Worm (Caenorhabditis elegans) whole organism, L2 larva: Measurements from ENCODE around the gene plx-1.

Experiments
- C34F6.9 ChIP-seq: fragments of 150-350 bp; optimal IDR thresholded peaks from 2 replicates; lab custom pipeline; 2014; ENCODE audit warnings: missing biosample characterization, missing genetic modification characterization
- F13H6.1 ChIP-seq: sonication (generic microtip); optimal IDR thresholded peaks from 2 replicates; lab custom pipeline; 2016; ENCODE audit warnings: missing genetic modification characterization, missing compliant biosample characterization
- R02D3.7 ChIP-seq: fragments of 150-350 bp; optimal IDR thresholded peaks from 2 replicates; lab custom pipeline; 2014; ENCODE audit warnings: missing biosample characterization, missing genetic modification characterization
- alr-1 ChIP-seq: fragments of 150-350 bp; optimal IDR thresholded peaks from 2 replicates; lab custom pipeline; 2014; ENCODE audit warnings: missing biosample characterization, missing genetic modification characterization
- aly-2 ChIP-seq: fragments of 150-350 bp; optimal IDR thresholded peaks from 2 replicates; lab custom pipeline; 2014; ENCODE audit warnings: missing biosample characterization, missing genetic modification characterization
- ama-1 ChIP-seq: fragments of 150-350 bp; optimal IDR thresholded peaks from 2 replicates; lab custom pipeline; 2018; ENCODE audit warnings: inconsistent platforms
- blmp-1 ChIP-seq: sonication (generic microtip); optimal IDR thresholded peaks from 2 replicates; lab custom pipeline; 2017; ENCODE audit warnings: missing genetic modification characterization, mild to moderate bottlenecking, missing compliant biosample characterization, antibody characterized with exemption, moderate library complexity; ENCODE audit not compliant: insufficient read depth
- ceh-82 ChIP-seq: fragments of 150-350 bp; optimal IDR thresholded peaks from 2 replicates; lab custom pipeline; 2014; ENCODE audit warnings: missing biosample characterization, missing genetic modification characterization
- dmd-4 ChIP-seq: sonication (generic microtip); optimal IDR thresholded peaks from 2 replicates; lab custom pipeline; 2017; ENCODE audit warnings: missing biosample characterization, missing genetic modification characterization
- elt-3 ChIP-seq: sonication (generic microtip); optimal IDR thresholded peaks from 2 replicates; lab custom pipeline; 2017; ENCODE audit warnings: missing biosample characterization, missing genetic modification characterization
- fos-1 ChIP-seq: fragments of 150-350 bp; optimal IDR thresholded peaks from 2 replicates; lab custom pipeline; 2014; ENCODE audit warnings: missing biosample characterization, missing genetic modification characterization
- gmeb-1 ChIP-seq: fragments of 150-350 bp; optimal IDR thresholded peaks from 2 replicates; lab custom pipeline; 2014; ENCODE audit warnings: missing biosample characterization, missing genetic modification characterization
- lin-13 ChIP-seq: fragments of 150-350 bp; optimal IDR thresholded peaks from 2 replicates; lab custom pipeline; 2014; ENCODE audit warnings: missing biosample characterization, missing genetic modification reagents, missing genetic modification characterization
- lsy-2 ChIP-seq, 2 experiments: fragments of 150-350 bp in 1 of 2; sonication (generic microtip) in 1 of 2; optimal IDR thresholded peaks; 2 replicates each; lab custom pipeline; 2014 to 2017; ENCODE audit warnings: missing biosample characterization in 2 of 2, missing genetic modification characterization in 2 of 2
- mab-5 ChIP-seq: fragments of 150-350 bp; optimal IDR thresholded peaks from 2 replicates; lab custom pipeline; 2014; ENCODE audit warnings: missing biosample characterization, missing genetic modification characterization
- mbf-1 ChIP-seq: sonication (generic microtip); optimal IDR thresholded peaks from 2 replicates; lab custom pipeline; 2017; ENCODE audit warnings: missing biosample characterization, missing genetic modification characterization
- mdl-1 ChIP-seq, 2 experiments: fragments of 150-350 bp in 1 of 2; sonication (generic microtip) in 1 of 2; optimal IDR thresholded peaks; 2 replicates each; lab custom pipeline; 2017; ENCODE audit warnings: missing biosample characterization in 2 of 2, missing genetic modification characterization in 2 of 2
- nhr-11 ChIP-seq: fragments of 150-350 bp; optimal IDR thresholded peaks from 2 replicates; lab custom pipeline; 2014; ENCODE audit warnings: missing biosample characterization, missing genetic modification characterization
- nhr-129 ChIP-seq: fragments of 150-350 bp; optimal IDR thresholded peaks from 2 replicates; lab custom pipeline; 2014; ENCODE audit warnings: missing biosample characterization, missing genetic modification characterization
- nhr-21 ChIP-seq: fragments of 150-350 bp; optimal IDR thresholded peaks from 2 replicates; lab custom pipeline; 2014; ENCODE audit warnings: missing biosample characterization, missing genetic modification characterization
- nhr-237 ChIP-seq: fragments of 150-350 bp; optimal IDR thresholded peaks from 2 replicates; lab custom pipeline; 2014; ENCODE audit warnings: missing biosample characterization, missing genetic modification characterization
- nhr-25 ChIP-seq: fragments of 150-350 bp; sonication (generic microtip); optimal IDR thresholded peaks from 3 replicates; lab custom pipeline; 2014; ENCODE audit warnings: missing biosample characterization, missing genetic modification characterization
- nhr-6 ChIP-seq: fragments of 150-350 bp; optimal IDR thresholded peaks from 2 replicates; lab custom pipeline; 2014; ENCODE audit warnings: missing biosample characterization, missing genetic modification characterization
- nhr-77 ChIP-seq: fragments of 150-350 bp; optimal IDR thresholded peaks from 2 replicates; lab custom pipeline; 2014; ENCODE audit warnings: missing biosample characterization, missing genetic modification characterization
- peb-1 ChIP-seq: fragments of 150-350 bp; optimal IDR thresholded peaks from 2 replicates; lab custom pipeline; 2014; ENCODE audit warnings: missing biosample characterization, missing genetic modification characterization
- skn-1 ChIP-seq: sonication (generic microtip); optimal IDR thresholded peaks from 2 replicates; lab custom pipeline; 2017; ENCODE audit warnings: missing biosample characterization, missing genetic modification characterization
- sma-3 ChIP-seq: sonication (generic microtip); optimal IDR thresholded peaks from 2 replicates; lab custom pipeline; 2016; ENCODE audit warnings: missing genetic modification reagents, missing genetic modification characterization, missing compliant biosample characterization
- snpc-4 ChIP-seq: fragments of 150-350 bp; optimal IDR thresholded peaks from 2 replicates; lab custom pipeline; 2014; ENCODE audit warnings: missing biosample characterization, missing genetic modification characterization
- unc-55 ChIP-seq: fragments of 150-350 bp; sonication (generic microtip); optimal IDR thresholded peaks from 3 replicates; lab custom pipeline; 2014; ENCODE audit warnings: missing biosample characterization, missing genetic modification reagents, missing genetic modification characterization
- unc-62 ChIP-seq: fragments of 150-350 bp; optimal IDR thresholded peaks from 2 replicates; lab custom pipeline; 2014; ENCODE audit warnings: missing biosample characterization, missing genetic modification reagents, missing genetic modification characterization
- ztf-1 ChIP-seq: fragments of 200-800 bp; sonication (Bioruptor generic); conservative IDR thresholded peaks from 2 replicates; pipeline ENCODE4 v1.3.6; 2022; ENCODE audit warnings: missing genetic modification characterization, missing compliant biosample characterization
- ztf-11 ChIP-seq: sonication (generic microtip); optimal IDR thresholded peaks from 2 replicates; lab custom pipeline; 2017; ENCODE audit warnings: missing biosample characterization, missing genetic modification characterization

plx-1 gene

ce11 chrIV:976372-976771 lies 17.1 kb downstream of the plx-1 start:
- TF ChIP-seq unc-62 (GFP tag; lab: Kevin White, UChicago) (no peak), ztf-11 (tag; lab: Kevin White, UChicago) (no peak), fos-1 (tag; lab: Kevin White, UChicago) (peak; percentile 74), peb-1 (tag; lab: Kevin White, UChicago) (no peak)

- TF ChIP-seq dmd-4 (tag; lab: Kevin White, UChicago) (no peak), nhr-237 (tag; lab: Kevin White, UChicago) (no peak)
- TF ChIP-seq, all 48 proteins: peak for 0
Observed at ce11 chrIV:983558-983957, 24.2 kb downstream of the plx-1 start.

ce11 chrIV:990352-990751 lies 31.0 kb downstream of the plx-1 start, which contains the start of gene egrh-2:
Gene egrh-2 (minus strand): TSS chrIV:990452.
- no peak for TF ChIP-seq mbf-1 (tag; lab: Kevin White, UChicago)
- TF ChIP-seq mab-5 (tag; lab: Kevin White, UChicago): no peak
- no peak for TF ChIP-seq ama-1 (lab: Kevin White, UChicago)

- no peak for TF ChIP-seq nhr-77
- TF ChIP-seq lsy-2 (tag; optimal IDR thresholded peaks at IDR 0.05; lab: Kevin White, UChicago): peak in 1 of 2 experiments; percentile 9
- TF ChIP-seq lin-13: no peak
- no peak for TF ChIP-seq mdl-1 (tag; optimal IDR thresholded peaks at IDR 0.05; lab: Kevin White, UChicago)
- peak; percentile 65 for TF ChIP-seq ama-1 (lab: Kevin White, UChicago)
- TF ChIP-seq nhr-11 (tag; lab: Kevin White, UChicago): no peak
- no peak for TF ChIP-seq skn-1
- TF ChIP-seq unc-55: peak; percentile 21
- TF ChIP-seq snpc-4 (tag; lab: Kevin White, UChicago): peak; percentile 92
- TF ChIP-seq nhr-21: no peak
Observed at ce11 chrIV:991181-991642, 31.9 kb downstream of the plx-1 start.

ce11 chrIV:991647-992400 lies 32.5 kb downstream of the plx-1 start, which contains the start of gene lep-2:
Gene lep-2 (plus strand): TSS chrIV:992283.
- TF ChIP-seq sma-3 (GFP tag; lab: Kevin White, UChicago) (no peak), ama-1 (lab: Kevin White, UChicago) (no peak), nhr-6 (tag; lab: Kevin White, UChicago) (no peak), dmd-4 (tag; lab: Kevin White, UChicago) (no peak), F13H6.1 (no peak), ceh-82 (tag; lab: Kevin White, UChicago) (no peak), ztf-11 (tag; lab: Kevin White, UChicago) (no peak), unc-55 (peak; percentile 41), blmp-1 (no peak), lsy-2 (tag; optimal IDR thresholded peaks at IDR 0.05; lab: Kevin White, UChicago) (peak; percentile 1 to 50), nhr-25 (no peak), C34F6.9 (tag; lab: Kevin White, UChicago) (peak; percentile 38), aly-2 (no peak), nhr-129 (tag; lab: Kevin White, UChicago) (peak; percentile 18), R02D3.7 (no peak), nhr-77 (no peak), gmeb-1 (peak; percentile 90)

ce11 chrIV:998914-999313 lies 39.6 kb downstream of the plx-1 start, which contains the start of gene Y55F3AM.5:
Gene Y55F3AM.5 (plus strand): TSS chrIV:999214.
- no peak for TF ChIP-seq elt-3 (tag; lab: Kevin White, UChicago)
- TF ChIP-seq R02D3.7: no peak
- no peak for TF ChIP-seq skn-1
- no peak for TF ChIP-seq aly-2
- TF ChIP-seq ztf-1 (GFP tag; lab: Robert Waterston, UW): no peak
- no peak for TF ChIP-seq alr-1 (tag; lab: Kevin White, UChicago)
